Worm (Caenorhabditis elegans): ENCODE measurements around the gene B0198.3.

ce11 chrX:12095200-12095599 is 38.3 kb upstream of the B0198.3 start:
- TF ChIP-seq T22C8.4 (GFP tag; IDR thresholded peaks at IDR 0.05) (no peak), med-1 (GFP tag; optimal IDR thresholded peaks at IDR 0.05; ENCODE audit: insufficient read depth) (no peak), flt-1 (GFP tag; IDR thresholded peaks at IDR 0.05) (no peak), ztf-29 (GFP tag; IDR thresholded peaks at IDR 0.05) (no peak), cog-1 (tag; optimal IDR thresholded peaks at IDR 0.05) (no peak), ref-1 (GFP tag; conservative IDR thresholded peaks at IDR 0.05) (no peak), klf-2 (GFP tag; conservative IDR thresholded peaks at IDR 0.05) (no peak), tab-1 (GFP tag; IDR thresholded peaks at IDR 0.05) (no peak), ztf-23 (GFP tag; IDR thresholded peaks at IDR 0.05) (no peak)
